Worm (Caenorhabditis elegans): ENCODE measurements around the gene sre-45.

ce11 chrII:13531118-13531517 is 13.4 kb downstream of the sre-45 start, which contains the start of gene snx-14:
- TF ChIP-seq nhr-10 (tag; optimal IDR thresholded peaks at IDR 0.05) (no peak), snpc-4 (tag; optimal IDR thresholded peaks at IDR 0.05) (no peak), dpl-1 (GFP tag; optimal IDR thresholded peaks at IDR 0.05) (no peak), ztf-11 (tag; optimal IDR thresholded peaks at IDR 0.05) (no peak), mep-1 (tag; optimal IDR thresholded peaks at IDR 0.05) (no peak), unc-39 (tag; optimal IDR thresholded peaks at IDR 0.05) (no peak)

All from whole organism, L4 larva.